Fruit fly (Drosophila melanogaster): ENCODE data around the gene CG34447.

DNA sequence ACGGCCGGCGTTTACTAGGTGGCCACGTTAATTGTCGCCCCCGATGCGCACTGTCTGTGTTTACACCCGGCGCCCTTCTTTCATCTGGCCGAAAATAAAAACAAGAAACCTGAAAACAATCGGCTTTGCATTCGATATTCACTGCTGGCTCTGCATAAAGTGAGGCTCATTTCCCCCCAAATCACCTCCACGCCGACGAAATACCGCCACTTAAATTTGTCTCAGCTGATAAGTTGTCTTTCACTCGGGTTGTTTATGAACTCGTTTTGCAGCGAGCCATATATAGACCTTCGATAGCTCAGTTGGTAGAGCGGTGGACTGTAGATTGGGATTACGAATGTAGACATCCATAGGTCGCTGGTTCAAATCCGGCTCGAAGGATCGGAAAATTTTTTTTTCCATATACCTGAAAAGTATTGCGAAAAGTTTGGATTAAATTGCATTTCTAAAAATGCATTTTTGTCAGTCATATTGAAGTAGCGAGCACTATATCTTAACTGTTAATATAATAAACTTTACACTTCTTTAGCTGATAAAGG lies 42.6 kb upstream of the CG34447 start:
- TF ChIP-seq D1 (tag; optimal IDR thresholded peaks at IDR 0.05) (no peak), CG8301 (tag; optimal IDR thresholded peaks at IDR 0.05) (no peak), EcR (GFP tag; optimal IDR thresholded peaks at IDR 0.05) (no peak), CG12605 (GFP tag; IDR thresholded peaks at IDR 0.05) (no peak), CG4496 (GFP tag; IDR thresholded peaks at IDR 0.05) (no peak), CG14655 (GFP tag; optimal IDR thresholded peaks at IDR 0.05) (no peak)
